Fruit fly (Drosophila melanogaster) whole organism, embryonic: Measurements from ENCODE around the gene LManV.

ENCODE experiments used
- Aef1 ChIP-seq: fragments of 200-800 bp; sonication (Bioruptor generic); IDR thresholded peaks from 3 replicates; pipeline ENCODE4 v1.3.6; 2022; ENCODE audit warnings: missing biosample characterization, missing genetic modification characterization
- Atf3 ChIP-seq: fragments of 200-800 bp; sonication (Bioruptor generic); optimal IDR thresholded peaks from 3 replicates; lab custom pipeline; 2016; ENCODE audit warnings: missing biosample characterization, missing genetic modification characterization
- Awh ChIP-seq: fragments of 200-800 bp; sonication (Bioruptor generic); IDR thresholded peaks from 2 replicates; pipeline ENCODE4, ENCODE4 v1.3.6; 2022; ENCODE audit warnings: missing biosample characterization, missing genetic modification characterization
- CG10565 ChIP-seq: fragments of 200-800 bp; sonication (Bioruptor generic); optimal IDR thresholded peaks from 3 replicates; lab custom pipeline; 2016; ENCODE audit warnings: missing biosample characterization, mild to moderate bottlenecking, missing genetic modification characterization
- CG11398 ChIP-seq: fragments of 200-800 bp; sonication (Bioruptor generic); optimal IDR thresholded peaks from 2 replicates; lab custom pipeline; 2016; ENCODE audit warnings: missing biosample characterization, missing genetic modification characterization
- CG13424 ChIP-seq: fragments of 200-800 bp; sonication (Bioruptor generic); optimal IDR thresholded peaks from 2 replicates; lab custom pipeline; 2019; ENCODE audit warnings: missing biosample characterization, mild to moderate bottlenecking, missing genetic modification characterization, moderate library complexity
- CG13624 ChIP-seq: fragments of 200-800 bp; sonication (Bioruptor generic); optimal IDR thresholded peaks from 2 replicates; lab custom pipeline; 2016; ENCODE audit warnings: missing biosample characterization, missing genetic modification characterization
- CG17359 ChIP-seq: fragments of 200-800 bp; sonication (Bioruptor generic); optimal IDR thresholded peaks from 3 replicates; lab custom pipeline; 2018; ENCODE audit warnings: missing biosample characterization, mild to moderate bottlenecking, missing genetic modification characterization, moderate library complexity
- CG17912 ChIP-seq: fragments of 200-800 bp; sonication (Bioruptor generic); optimal IDR thresholded peaks from 2 replicates; lab custom pipeline; 2018; ENCODE audit warnings: missing biosample characterization, mild to moderate bottlenecking, missing genetic modification characterization
- CG18619 ChIP-seq: fragments of 200-800 bp; sonication (Bioruptor generic); optimal IDR thresholded peaks from 3 replicates; lab custom pipeline; 2017; ENCODE audit warnings: missing biosample characterization, mild to moderate bottlenecking, missing genetic modification characterization
- CG18764 ChIP-seq: fragments of 200-800 bp; sonication (Bioruptor generic); optimal IDR thresholded peaks from 3 replicates; lab custom pipeline; 2016; ENCODE audit warnings: missing biosample characterization, missing genetic modification characterization
- CG2202 ChIP-seq: fragments of 200-800 bp; sonication (Bioruptor generic); optimal IDR thresholded peaks from 2 replicates; lab custom pipeline; 2018; ENCODE audit warnings: missing biosample characterization, mild to moderate bottlenecking, missing genetic modification characterization
- CG2678 ChIP-seq: fragments of 200-800 bp; sonication (Bioruptor generic); optimal IDR thresholded peaks from 3 replicates; lab custom pipeline; 2019; ENCODE audit warnings: missing biosample characterization, mild to moderate bottlenecking, missing genetic modification characterization, moderate library complexity
- CG2712 ChIP-seq: fragments of 200-800 bp; optimal IDR thresholded peaks from 3 replicates; lab custom pipeline; 2019; ENCODE audit warnings: missing biosample characterization, mild to moderate bottlenecking, missing genetic modification characterization, moderate library complexity
- CG3065 ChIP-seq: fragments of 200-800 bp; sonication (Bioruptor generic); optimal IDR thresholded peaks from 2 replicates; lab custom pipeline; 2016; ENCODE audit warnings: missing biosample characterization, missing genetic modification characterization
- CG31365 ChIP-seq: fragments of 200-800 bp; sonication (Bioruptor generic); optimal IDR thresholded peaks from 2 replicates; lab custom pipeline; 2018; ENCODE audit warnings: missing biosample characterization, mild to moderate bottlenecking, missing genetic modification characterization
- CG33213 ChIP-seq: fragments of 200-800 bp; sonication (Bioruptor generic); optimal IDR thresholded peaks from 3 replicates; lab custom pipeline; 2016; ENCODE audit warnings: missing biosample characterization, missing genetic modification characterization
- CG33557 ChIP-seq: fragments of 200-800 bp; sonication (Bioruptor generic); optimal IDR thresholded peaks from 2 replicates; lab custom pipeline; 2019; ENCODE audit warnings: missing biosample characterization, mild to moderate bottlenecking, missing genetic modification characterization, moderate library complexity
- CG34224 ChIP-seq: fragments of 200-800 bp; sonication (Bioruptor generic); IDR thresholded peaks from 3 replicates; pipeline ENCODE4 v1.3.6; 2022; ENCODE audit warnings: missing biosample characterization, missing genetic modification characterization; ENCODE audit not compliant: partially characterized antibody
- CG34422 ChIP-seq: fragments of 200-800 bp; sonication (Bioruptor generic); IDR thresholded peaks from 3 replicates; pipeline ENCODE4 v1.3.6; 2022; ENCODE audit warnings: missing biosample characterization, missing genetic modification characterization
- CG42726 ChIP-seq: fragments of 200-800 bp; sonication (Bioruptor generic); IDR thresholded peaks from 2 replicates; pipeline ENCODE4 v1.3.6; 2022; ENCODE audit warnings: missing biosample characterization, missing genetic modification characterization; ENCODE audit not compliant: partially characterized antibody
- CG7372 ChIP-seq: fragments of 200-800 bp; sonication (Bioruptor generic); IDR thresholded peaks from 2 replicates; pipeline ENCODE4 v1.3.6; 2022; ENCODE audit warnings: missing biosample characterization, missing genetic modification characterization
- ERR ChIP-seq: fragments of 200-800 bp; sonication (Bioruptor generic); optimal IDR thresholded peaks from 2 replicates; lab custom pipeline; 2016; ENCODE audit warnings: missing biosample characterization, missing genetic modification characterization
- HLHmδ ChIP-seq: fragments of 200-800 bp; sonication (Bioruptor generic); optimal IDR thresholded peaks from 2 replicates; lab custom pipeline; 2018; ENCODE audit warnings: missing biosample characterization, mild to moderate bottlenecking, missing genetic modification characterization, moderate library complexity
- HmgD ChIP-seq: fragments of 200-800 bp; sonication (Bioruptor generic); optimal IDR thresholded peaks from 3 replicates; lab custom pipeline; 2016; ENCODE audit warnings: missing biosample characterization, missing genetic modification characterization
- Jarid2 ChIP-seq: fragments of 200-800 bp; sonication (Bioruptor generic); optimal IDR thresholded peaks from 3 replicates; lab custom pipeline; 2017; ENCODE audit warnings: mild to moderate bottlenecking, missing biosample characterization, missing genetic modification reagents, missing genetic modification characterization
- Pdp1 ChIP-seq, 2 experiments: fragments of 200-800 bp; sonication (Bioruptor generic); optimal IDR thresholded peaks; 3 replicates each; lab custom pipeline; 2016; ENCODE audit warnings: missing biosample characterization in 2 of 2, missing genetic modification characterization in 2 of 2, mild to moderate bottlenecking in 1 of 2, moderate library complexity in 1 of 2
- Ptx1 ChIP-seq: fragments of 200-800 bp; sonication (Bioruptor generic); IDR thresholded peaks from 2 replicates; pipeline ENCODE4 v1.3.6; 2022; ENCODE audit warnings: missing biosample characterization, missing genetic modification characterization
- Side ChIP-seq: fragments of 200-800 bp; sonication (Bioruptor generic); optimal IDR thresholded peaks from 2 replicates; lab custom pipeline; 2016; ENCODE audit warnings: missing biosample characterization, missing genetic modification characterization
- Sry-β ChIP-seq: fragments of 200-800 bp; sonication (Bioruptor generic); optimal IDR thresholded peaks from 2 replicates; lab custom pipeline; 2018; ENCODE audit warnings: missing biosample characterization, mild to moderate bottlenecking, missing genetic modification characterization, moderate library complexity
- Vsx1 ChIP-seq: fragments of 200-800 bp; sonication (Bioruptor generic); optimal IDR thresholded peaks from 2 replicates; lab custom pipeline; 2017; ENCODE audit warnings: missing biosample characterization, mild to moderate bottlenecking, missing genetic modification characterization, missing genetic modification reagents
- ato ChIP-seq: fragments of 200-800 bp; sonication (Bioruptor generic); IDR thresholded peaks from 2 replicates; pipeline ENCODE4 v1.3.6; 2022; ENCODE audit warnings: missing biosample characterization, missing genetic modification characterization; ENCODE audit not compliant: partially characterized antibody
- bowl ChIP-seq: fragments of 200-800 bp; sonication (Bioruptor generic); IDR thresholded peaks from 2 replicates; pipeline ENCODE4 v1.3.6; 2022; ENCODE audit warnings: missing biosample characterization, missing genetic modification characterization
- bsh ChIP-seq, 2 experiments: fragments of 200-800 bp; sonication (Bioruptor generic); optimal IDR thresholded peaks; 2 replicates each; lab custom pipeline; 2017 to 2018; ENCODE audit warnings: mild to moderate bottlenecking in 2 of 2, missing biosample characterization in 2 of 2, missing genetic modification characterization in 2 of 2, moderate library complexity in 1 of 2
- dmrt99B ChIP-seq: fragments of 200-800 bp; sonication (Bioruptor generic); optimal IDR thresholded peaks from 2 replicates; lab custom pipeline; 2018; ENCODE audit warnings: missing biosample characterization, mild to moderate bottlenecking, missing genetic modification characterization, moderate library complexity
- dpn ChIP-seq, 2 experiments: fragments of 200-800 bp; sonication (Bioruptor generic); optimal IDR thresholded peaks; 3 replicates each; lab custom pipeline; 2016; ENCODE audit warnings: missing biosample characterization in 2 of 2, missing genetic modification characterization in 2 of 2
- gro ChIP-seq: fragments of 200-800 bp; sonication (Bioruptor generic); optimal IDR thresholded peaks from 2 replicates; lab custom pipeline; 2016; ENCODE audit warnings: missing biosample characterization, missing genetic modification characterization
- her ChIP-seq: fragments of 200-800 bp; sonication (Bioruptor generic); optimal IDR thresholded peaks from 2 replicates; lab custom pipeline; 2016; ENCODE audit warnings: missing biosample characterization, missing genetic modification characterization
- inv ChIP-seq: fragments of 200-800 bp; sonication (Bioruptor generic); IDR thresholded peaks from 2 replicates; pipeline ENCODE4 v1.3.6; 2022; ENCODE audit warnings: missing biosample characterization, missing genetic modification characterization; ENCODE audit not compliant: partially characterized antibody
- odd ChIP-seq: fragments of 200-800 bp; sonication (Bioruptor generic); optimal IDR thresholded peaks from 2 replicates; lab custom pipeline; 2017; ENCODE audit warnings: missing biosample characterization, mild to moderate bottlenecking, missing genetic modification characterization
- onecut ChIP-seq: fragments of 200-800 bp; sonication (Bioruptor generic); IDR thresholded peaks from 2 replicates; pipeline ENCODE4 v1.3.6; 2022; ENCODE audit warnings: missing biosample characterization, missing genetic modification characterization
- pfk ChIP-seq: fragments of 200-800 bp; sonication (Bioruptor generic); optimal IDR thresholded peaks from 2 replicates; lab custom pipeline; 2018; ENCODE audit warnings: missing biosample characterization, mild to moderate bottlenecking, missing genetic modification characterization, moderate library complexity
- pita ChIP-seq: fragments of 200-800 bp; sonication (Bioruptor generic); optimal IDR thresholded peaks from 2 replicates; lab custom pipeline; 2017; ENCODE audit warnings: missing biosample characterization, mild to moderate bottlenecking, missing genetic modification characterization
- ranshi ChIP-seq: fragments of 200-800 bp; sonication (Bioruptor generic); IDR thresholded peaks from 2 replicates; pipeline ENCODE4 v1.3.6; 2022; ENCODE audit warnings: missing biosample characterization, missing genetic modification characterization
- repo ChIP-seq: fragments of 200-800 bp; sonication (Bioruptor generic); optimal IDR thresholded peaks from 2 replicates; lab custom pipeline; 2016; ENCODE audit warnings: missing biosample characterization, missing genetic modification characterization
- row ChIP-seq: fragments of 200-800 bp; sonication (Bioruptor generic); IDR thresholded peaks from 3 replicates; pipeline ENCODE4 v1.3.6; 2022; ENCODE audit warnings: missing biosample characterization, missing genetic modification characterization
- sens-2 ChIP-seq: fragments of 200-800 bp; sonication (Bioruptor generic); IDR thresholded peaks from 2 replicates; pipeline ENCODE4 v1.3.6; 2022; ENCODE audit warnings: missing biosample characterization, missing genetic modification characterization
- tap ChIP-seq: fragments of 200-800 bp; optimal IDR thresholded peaks from 3 replicates; lab custom pipeline; 2019; ENCODE audit warnings: missing biosample characterization, mild to moderate bottlenecking, missing genetic modification characterization, moderate library complexity
- vvl ChIP-seq: fragments of 200-800 bp; sonication (Bioruptor generic); IDR thresholded peaks from 2 replicates; pipeline ENCODE4 v1.3.6; 2022; ENCODE audit warnings: missing biosample characterization, missing genetic modification characterization

LManV gene

dm6 chr2L:8735572-8735996 lies 40.5 kb downstream of the LManV start (continued):
- peak; percentile 51 for TF ChIP-seq odd (GFP tag; lab: Kevin White, UChicago)
- peak; percentile 10 for TF ChIP-seq CG13624 (GFP tag; lab: Kevin White, UChicago)
- peak; percentile 59 for TF ChIP-seq ERR (GFP tag; lab: Kevin White, UChicago)
- TF ChIP-seq vvl (GFP tag; lab: Robert Waterston, UW), result peak; percentile 76
- TF ChIP-seq CG34224 (GFP tag; lab: Robert Waterston, UW), result peak; percentile 60
- no peak for TF ChIP-seq Ptx1 (GFP tag; lab: Robert Waterston, UW)
- no peak; the same call in 1 of the 2 replicates for TF ChIP-seq inv (GFP tag; lab: Robert Waterston, UW)
- peak; percentile 22; the same call in 1 of the 3 replicates for TF ChIP-seq Aef1 (GFP tag; lab: Robert Waterston, UW)
- peak; percentile 68 for TF ChIP-seq onecut (GFP tag; lab: Robert Waterston, UW)
- peak; percentile 59; the same call in 1 of the 2 replicates for TF ChIP-seq Awh (GFP tag; lab: Robert Waterston, UW)
- TF ChIP-seq dpn (GFP tag; optimal IDR thresholded peaks at IDR 0.05; lab: Kevin White, UChicago), result peak; percentile 11 to 39
- TF ChIP-seq CG2202 (tag; lab: Kevin White, UChicago), result no peak
- TF ChIP-seq row (GFP tag; lab: Robert Waterston, UW), result peak; percentile 38; the same call in 1 of the 3 replicates
- TF ChIP-seq pfk, result peak; percentile 10
- TF ChIP-seq CG7372 (GFP tag; lab: Robert Waterston, UW), result 0 out of 2 replicates have a peak, but pooled peaks have one; percentile 49
- TF ChIP-seq HmgD (GFP tag; lab: Kevin White, UChicago), result no peak
- TF ChIP-seq CG18619 (GFP tag; lab: Kevin White, UChicago), result peak; percentile 28
- peak; percentile 47 for TF ChIP-seq CG17912 (GFP tag; lab: Kevin White, UChicago)
- peak; percentile 33 for TF ChIP-seq CG31365 (tag; lab: Kevin White, UChicago)
- peak; percentile 16 for TF ChIP-seq CG33557 (GFP tag; lab: Kevin White, UChicago)
- peak; percentile 1 to 63 for TF ChIP-seq Pdp1 (GFP tag; optimal IDR thresholded peaks at IDR 0.05; lab: Kevin White, UChicago)
- peak; percentile 54 for TF ChIP-seq Side
- TF ChIP-seq CG3065 (GFP tag; lab: Kevin White, UChicago), result no peak
- no peak for TF ChIP-seq repo (GFP tag; lab: Kevin White, UChicago)
- TF ChIP-seq CG13424 (tag; lab: Kevin White, UChicago), result no peak
- peak; percentile 30 for TF ChIP-seq dmrt99B
- TF ChIP-seq HLHmδ (GFP tag; lab: Kevin White, UChicago), result peak; percentile 50
- peak in 1 of 2 experiments; percentile 30 for TF ChIP-seq bsh (GFP tag; optimal IDR thresholded peaks at IDR 0.05; lab: Kevin White, UChicago)
- TF ChIP-seq CG2712 (tag; lab: Kevin White, UChicago), result peak; percentile 7
- TF ChIP-seq CG42726, result peak; percentile 69
- TF ChIP-seq her (GFP tag; lab: Kevin White, UChicago), result peak; percentile 70
- TF ChIP-seq CG34422, result peak; percentile 60; the same call in 1 of the 3 replicates
- peak; percentile 36; the same call in 1 of the 2 replicates for TF ChIP-seq ato
- TF ChIP-seq Atf3, result peak; percentile 32
- TF ChIP-seq CG33213 (GFP tag; lab: Kevin White, UChicago), result no peak
- 0 out of 2 replicates have a peak, but pooled peaks have one; percentile 39 for TF ChIP-seq sens-2 (GFP tag; lab: Robert Waterston, UW)
- TF ChIP-seq Vsx1 (GFP tag; lab: Kevin White, UChicago), result no peak
- TF ChIP-seq CG17359, result peak; percentile 24
- no peak for TF ChIP-seq Sry-β
- TF ChIP-seq gro, result peak; percentile 84
- peak; percentile 62; the same call in 1 of the 2 replicates for TF ChIP-seq bowl (GFP tag; lab: Robert Waterston, UW)
- TF ChIP-seq tap, result no peak
- TF ChIP-seq CG11398, result no peak
- TF ChIP-seq pita, result no peak
- peak; percentile 97 for TF ChIP-seq Jarid2 (GFP tag; lab: Kevin White, UChicago)
- TF ChIP-seq CG2678, result peak; percentile 37
- TF ChIP-seq ranshi (GFP tag; lab: Robert Waterston, UW), result peak; percentile 52; the same call in 1 of the 2 replicates
- no peak for TF ChIP-seq CG18764 (GFP tag; lab: Kevin White, UChicago)
- no peak for TF ChIP-seq CG10565 (GFP tag; lab: Kevin White, UChicago)
